Worm (Caenorhabditis elegans) whole organism, late embryonic: ENCODE results near the gene T10B10.8.

Experiments
- C08G9.2 ChIP-seq: sonication (generic microtip); optimal IDR thresholded peaks from 2 replicates; lab custom pipeline; 2016; ENCODE audit warnings: mild to moderate bottlenecking, missing genetic modification characterization, moderate library complexity, missing compliant biosample characterization
- F13H6.1 ChIP-seq: sonication (generic microtip); optimal IDR thresholded peaks from 2 replicates; lab custom pipeline; 2016; ENCODE audit warnings: missing genetic modification characterization, missing compliant biosample characterization
- Y22D7AL.16 ChIP-seq: sonication (generic microtip); optimal IDR thresholded peaks from 2 replicates; lab custom pipeline; 2016; ENCODE audit warnings: missing genetic modification characterization, missing compliant biosample characterization
- ama-1 ChIP-seq: fragments of 150-350 bp; optimal IDR thresholded peaks from 2 replicates; lab custom pipeline; 2014
- ceh-18 ChIP-seq: sonication (generic microtip); optimal IDR thresholded peaks from 2 replicates; lab custom pipeline; 2016; ENCODE audit warnings: missing genetic modification characterization, missing compliant biosample characterization
- fkh-10 ChIP-seq: fragments of 150-350 bp; optimal IDR thresholded peaks from 2 replicates; lab custom pipeline; 2014; ENCODE audit warnings: missing biosample characterization, missing genetic modification reagents, missing genetic modification characterization
- madf-2 ChIP-seq: sonication (generic microtip); optimal IDR thresholded peaks from 2 replicates; lab custom pipeline; 2017; ENCODE audit warnings: missing genetic modification characterization, missing compliant biosample characterization
- nhr-11 ChIP-seq: fragments of 150-350 bp; optimal IDR thresholded peaks from 2 replicates; lab custom pipeline; 2014; ENCODE audit warnings: missing biosample characterization, missing genetic modification characterization
- nhr-232 ChIP-seq: sonication (generic microtip); optimal IDR thresholded peaks from 2 replicates; lab custom pipeline; 2016; ENCODE audit warnings: missing genetic modification characterization, missing compliant biosample characterization
- npax-4 ChIP-seq: sonication (generic microtip); optimal IDR thresholded peaks from 2 replicates; lab custom pipeline; 2016; ENCODE audit warnings: missing genetic modification characterization, missing compliant biosample characterization
- odd-2 ChIP-seq: sonication (generic microtip); optimal IDR thresholded peaks from 2 replicates; lab custom pipeline; 2017; ENCODE audit warnings: antibody characterized with exemption, mild to moderate bottlenecking, missing genetic modification characterization, missing compliant biosample characterization
- pqm-1 ChIP-seq: sonication (generic microtip); optimal IDR thresholded peaks from 2 replicates; lab custom pipeline; 2016; ENCODE audit warnings: missing genetic modification characterization, missing compliant biosample characterization

- TF ChIP-seq npax-4 (tag; lab: Kevin White, UChicago) (no peak), odd-2 (tag; lab: Kevin White, UChicago) (no peak), madf-2 (tag; lab: Kevin White, UChicago) (no peak), nhr-232 (tag; lab: Kevin White, UChicago) (no peak), pqm-1 (no peak), fkh-10 (GFP tag; lab: Kevin White, UChicago) (no peak), C08G9.2 (no peak), Y22D7AL.16 (no peak), ceh-18 (tag; lab: Kevin White, UChicago) (no peak), F13H6.1 (tag; lab: Kevin White, UChicago) (no peak), ama-1 (no peak), nhr-11 (tag; lab: Kevin White, UChicago) (no peak)
Observed at ce11 chrX:15168424-15168823, 2.4 kb upstream of the T10B10.8 start, which contains the start of gene ocr-3.
